Worm (Caenorhabditis elegans): ENCODE measurements around the gene F38B6.6.

The F38B6.6 gene

ce11 chrX:6709238-6709637, 19.4 kb upstream of the F38B6.6 start, which contains the start of gene acr-3:
TSS of gene acr-3 (plus strand) at chrX:6709538.
- TF ChIP-seq W03F9.2 (tag; optimal IDR thresholded peaks at IDR 0.05) (no peak), dao-5 (tag; optimal IDR thresholded peaks at IDR 0.05) (no peak), him-1 (tag; optimal IDR thresholded peaks at IDR 0.05) (no peak)

DNA sequence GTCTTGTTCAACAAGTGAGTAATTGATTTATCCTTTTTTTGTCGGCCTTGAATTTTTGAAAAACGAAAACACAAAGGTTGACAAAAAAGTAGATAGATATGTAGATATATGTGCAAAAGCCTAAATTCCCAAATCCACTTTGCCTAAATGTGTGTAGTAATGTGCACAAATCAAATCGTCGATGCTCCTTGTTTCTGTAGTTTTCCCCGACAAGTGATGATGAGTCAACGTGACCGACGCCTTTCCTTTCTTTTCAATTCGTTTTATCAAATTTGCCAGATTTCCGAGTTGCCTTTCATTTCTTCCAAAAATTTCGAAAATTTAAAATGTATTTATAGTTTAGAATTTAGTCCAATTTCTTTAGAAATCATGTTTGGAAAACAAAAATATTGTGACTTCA, 15.3 kb upstream of the F38B6.6 start:
- TF ChIP-seq dao-5 (tag; optimal IDR thresholded peaks at IDR 0.05) (no peak), him-1 (tag; optimal IDR thresholded peaks at IDR 0.05) (no peak), W03F9.2 (tag; optimal IDR thresholded peaks at IDR 0.05) (no peak)

- no peak for TF ChIP-seq W03F9.2 (tag; optimal IDR thresholded peaks at IDR 0.05)
- no peak for TF ChIP-seq dao-5 (tag; optimal IDR thresholded peaks at IDR 0.05)
- no peak for TF ChIP-seq him-1 (tag; optimal IDR thresholded peaks at IDR 0.05)
These were observed 12.4 kb upstream of the F38B6.6 start, which contains the start of gene acr-2 for ce11 chrX:6702249-6702648. TSS of gene acr-2 (plus strand) at chrX:6702549.

DNA sequence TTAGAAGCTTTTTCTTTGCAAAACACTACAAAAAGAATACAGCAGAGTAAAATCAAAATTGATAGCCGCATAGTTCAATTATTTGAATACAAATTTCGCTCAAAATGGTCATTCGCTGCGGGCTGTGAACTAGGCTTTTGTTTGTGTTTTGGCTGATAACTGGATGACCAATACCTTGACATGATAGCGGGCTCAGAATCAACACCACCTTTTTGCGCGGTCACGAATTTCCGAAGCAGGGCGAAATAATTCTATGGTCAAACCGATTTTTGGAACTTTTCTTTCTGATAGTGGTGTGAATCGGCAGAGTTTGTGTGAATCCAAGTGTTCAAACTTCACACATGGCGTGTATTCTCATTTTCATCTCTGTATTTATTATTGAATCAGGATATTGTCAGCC, 8.4 kb upstream of the F38B6.6 start, which contains the start of the genes F38B6.7 and F38B6.2:
F38B6.7 (minus strand) TSS at position 101 of the 400 bp plus-strand sequence.
F38B6.2 (plus strand) TSS at position 267 of the 400 bp plus-strand sequence.
- TF ChIP-seq W03F9.2 (tag; optimal IDR thresholded peaks at IDR 0.05) (no peak), dao-5 (tag; optimal IDR thresholded peaks at IDR 0.05) (no peak)

DNA sequence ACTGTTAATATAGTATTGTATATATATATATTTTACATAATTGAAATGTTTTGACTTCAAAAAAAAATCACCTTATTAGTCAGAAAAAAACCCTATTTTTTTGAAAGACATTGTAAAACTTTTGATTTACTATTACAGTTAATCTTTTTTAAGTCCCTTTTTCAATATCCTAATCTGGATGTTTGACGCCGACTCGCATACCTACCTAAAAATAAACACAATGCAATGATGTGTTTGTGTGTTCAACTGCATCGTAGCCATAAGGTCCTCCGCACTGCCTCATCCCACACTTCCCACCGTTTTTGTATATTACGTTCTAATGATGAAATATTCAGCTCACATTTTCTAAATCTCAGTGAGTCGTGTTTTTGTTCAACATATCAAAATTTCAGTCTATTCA, 3.4 kb upstream of the F38B6.6 start, which contains the start of gene F38B6.3:
F38B6.3 (plus strand) TSS at position 301 of the 400 bp plus-strand sequence.
- no peak for TF ChIP-seq W03F9.2 (tag; optimal IDR thresholded peaks at IDR 0.05)
- no peak for TF ChIP-seq dao-5 (tag; optimal IDR thresholded peaks at IDR 0.05)
- no peak for TF ChIP-seq him-1 (tag; optimal IDR thresholded peaks at IDR 0.05)

ce11 chrX:6692896-6693295, 3.0 kb upstream of the F38B6.6 start:
- TF ChIP-seq dao-5 (tag; optimal IDR thresholded peaks at IDR 0.05) (no peak), him-1 (tag; optimal IDR thresholded peaks at IDR 0.05) (no peak), W03F9.2 (tag; optimal IDR thresholded peaks at IDR 0.05) (no peak)

DNA sequence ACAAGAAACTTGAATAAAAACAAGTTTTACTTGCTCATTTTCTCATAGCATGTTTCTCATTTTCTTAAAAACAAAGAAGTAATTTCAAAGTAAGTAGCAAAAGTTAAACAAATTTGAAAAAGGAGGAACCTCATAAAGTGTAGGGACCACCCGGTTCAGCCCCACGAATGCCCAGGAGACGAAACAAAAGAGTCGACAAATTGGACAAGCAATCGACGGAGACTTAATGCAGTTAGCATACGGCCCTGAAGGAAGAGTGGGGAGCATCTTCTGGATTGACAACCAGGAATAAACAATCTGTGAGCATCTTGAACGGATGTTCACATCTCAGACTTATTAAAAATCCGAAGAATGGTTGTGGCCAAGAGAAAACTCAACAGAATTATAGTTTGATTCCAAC, 1.8 kb upstream of the F38B6.6 start:
- TF ChIP-seq dao-5 (tag; optimal IDR thresholded peaks at IDR 0.05), result no peak

- no peak for TF ChIP-seq him-1 (tag; optimal IDR thresholded peaks at IDR 0.05)
- TF ChIP-seq dao-5 (tag; optimal IDR thresholded peaks at IDR 0.05), result no peak
- TF ChIP-seq W03F9.2 (tag; optimal IDR thresholded peaks at IDR 0.05), result no peak
These were observed 827 bp downstream of the F38B6.6 start for ce11 chrX:6688953-6689562.

ce11 chrX:6687756-6688155, 2.1 kb downstream of the F38B6.6 start:
- TF ChIP-seq W03F9.2 (tag; optimal IDR thresholded peaks at IDR 0.05) (no peak), him-1 (tag; optimal IDR thresholded peaks at IDR 0.05) (no peak), dao-5 (tag; optimal IDR thresholded peaks at IDR 0.05) (no peak)

DNA sequence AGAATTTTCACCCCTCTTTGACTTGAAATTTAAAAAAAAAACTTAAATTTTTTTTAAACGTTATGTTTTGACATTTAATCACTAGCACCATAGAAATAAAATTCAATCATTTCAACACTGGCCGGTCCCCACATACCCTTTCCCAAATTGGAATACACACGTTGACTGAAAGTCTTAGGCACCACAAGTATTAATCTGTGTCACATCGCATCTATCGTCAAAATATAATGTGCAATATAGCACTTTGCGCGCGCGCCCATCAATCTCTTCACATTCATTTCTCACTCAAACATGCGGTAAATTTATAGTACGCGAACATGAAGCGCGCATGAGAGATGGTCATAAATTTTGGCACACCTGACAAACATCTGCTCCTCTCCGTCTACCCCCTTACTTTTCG, 2.5 kb downstream of the F38B6.6 start:
- TF ChIP-seq W03F9.2 (tag; optimal IDR thresholded peaks at IDR 0.05), result no peak
- TF ChIP-seq dao-5 (tag; optimal IDR thresholded peaks at IDR 0.05), result no peak
- no peak for TF ChIP-seq him-1 (tag; optimal IDR thresholded peaks at IDR 0.05)

- TF ChIP-seq him-1 (tag; optimal IDR thresholded peaks at IDR 0.05) (no peak), W03F9.2 (tag; optimal IDR thresholded peaks at IDR 0.05) (no peak), dao-5 (tag; optimal IDR thresholded peaks at IDR 0.05) (no peak)
These were observed 7.2 kb downstream of the F38B6.6 start, which contains the start of gene F38B6.8 for ce11 chrX:6682683-6683082. TSS of gene F38B6.8 (minus strand) at chrX:6682783.

DNA sequence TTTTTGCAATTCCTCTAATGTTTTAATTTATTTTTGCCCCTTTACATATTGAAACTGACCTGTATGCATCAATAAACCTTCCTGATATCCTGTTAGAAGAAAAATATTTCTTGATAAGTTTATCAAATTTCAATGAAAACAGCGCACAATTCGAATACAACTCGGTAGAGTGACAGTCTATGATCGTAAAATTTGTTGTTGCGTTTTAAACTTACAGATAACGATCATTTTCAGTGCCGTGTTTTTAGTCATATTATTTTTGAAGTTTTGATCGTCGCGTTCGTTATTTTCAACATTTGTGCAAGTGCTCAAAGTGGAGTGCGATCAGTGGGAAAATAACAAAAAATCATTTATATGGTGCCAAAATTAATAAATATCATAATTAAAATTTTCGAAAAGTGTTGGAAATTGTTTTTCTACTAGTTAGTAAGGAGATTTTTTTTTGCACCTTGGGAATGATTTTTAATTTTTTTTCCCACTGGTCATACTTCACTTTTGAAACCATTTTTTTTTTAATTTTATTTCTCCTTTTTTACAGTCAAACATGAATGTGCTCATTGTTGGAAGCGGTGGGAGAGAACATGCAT, 15.5 kb downstream of the F38B6.6 start, which contains the start of gene F38B6.4:
F38B6.4 (plus strand) TSS at position 537 of the 587 bp plus-strand sequence.
- TF ChIP-seq dao-5 (tag; optimal IDR thresholded peaks at IDR 0.05), result no peak
- no peak for TF ChIP-seq W03F9.2 (tag; optimal IDR thresholded peaks at IDR 0.05)
- TF ChIP-seq him-1 (tag; optimal IDR thresholded peaks at IDR 0.05), result no peak

ce11 chrX:6672519-6672918, 17.4 kb downstream of the F38B6.6 start, which contains the start of gene col-172:
TSS of gene col-172 (plus strand) at chrX:6672819.
- TF ChIP-seq dao-5 (tag; optimal IDR thresholded peaks at IDR 0.05), result no peak
- TF ChIP-seq him-1 (tag; optimal IDR thresholded peaks at IDR 0.05), result no peak
- no peak for TF ChIP-seq W03F9.2 (tag; optimal IDR thresholded peaks at IDR 0.05)

- TF ChIP-seq W03F9.2 (tag; optimal IDR thresholded peaks at IDR 0.05) (no peak), him-1 (tag; optimal IDR thresholded peaks at IDR 0.05) (no peak), dao-5 (tag; optimal IDR thresholded peaks at IDR 0.05) (no peak)
These were observed 18.2 kb downstream of the F38B6.6 start for ce11 chrX:6671717-6672116.

Measured in whole organism, L4/young adult.